Fruit fly (Drosophila melanogaster) whole organism, pupa: ENCODE measurements around the gene raw.

Source experiments
- CG10348 ChIP-seq: fragments of 200-800 bp; sonication (Bioruptor generic); IDR thresholded peaks from 2 replicates; pipeline ENCODE4 v1.3.6; 2022; ENCODE audit warnings: missing biosample characterization, missing genetic modification characterization
- CG12605 ChIP-seq: fragments of 200-800 bp; sonication (Bioruptor generic); IDR thresholded peaks from 2 replicates; pipeline ENCODE4 v1.3.6; 2022; ENCODE audit warnings: missing biosample characterization, missing genetic modification characterization
- CG13204 ChIP-seq: fragments of 200-800 bp; sonication (Bioruptor generic); optimal IDR thresholded peaks from 2 replicates; lab custom pipeline; 2018; ENCODE audit warnings: missing biosample characterization, mild to moderate bottlenecking, missing genetic modification characterization, moderate library complexity
- CG14655 ChIP-seq: fragments of 200-800 bp; sonication (Bioruptor generic); optimal IDR thresholded peaks from 3 replicates; lab custom pipeline; 2017; ENCODE audit warnings: mild to moderate bottlenecking, missing biosample characterization, missing genetic modification reagents, missing genetic modification characterization
- CG15710 ChIP-seq: fragments of 200-800 bp; sonication (Bioruptor generic); optimal IDR thresholded peaks from 2 replicates; lab custom pipeline; 2018; ENCODE audit warnings: missing biosample characterization, mild to moderate bottlenecking, missing genetic modification characterization, moderate library complexity
- CG17806 ChIP-seq: fragments of 200-800 bp; sonication (Bioruptor generic); optimal IDR thresholded peaks from 2 replicates; lab custom pipeline; 2018; ENCODE audit warnings: missing biosample characterization, mild to moderate bottlenecking, missing genetic modification characterization, moderate library complexity
- CG32121 ChIP-seq: fragments of 200-800 bp; sonication (Bioruptor generic); IDR thresholded peaks from 2 replicates; pipeline ENCODE4 v1.3.6; 2022; ENCODE audit warnings: missing biosample characterization, missing genetic modification characterization
- CG34367 ChIP-seq: fragments of 200-800 bp; sonication (Bioruptor generic); optimal IDR thresholded peaks from 2 replicates; lab custom pipeline; 2018; ENCODE audit warnings: missing biosample characterization, mild to moderate bottlenecking, missing genetic modification characterization
- CG4496 ChIP-seq: fragments of 200-800 bp; sonication (Bioruptor generic); IDR thresholded peaks from 3 replicates; pipeline ENCODE4 v1.3.6; 2022; ENCODE audit warnings: missing biosample characterization, missing genetic modification characterization
- CG8159 ChIP-seq: fragments of 200-800 bp; sonication (Bioruptor generic); optimal IDR thresholded peaks from 3 replicates; lab custom pipeline; 2018; ENCODE audit warnings: missing biosample characterization, mild to moderate bottlenecking, missing genetic modification characterization, moderate library complexity
- CG8301 ChIP-seq: fragments of 200-800 bp; sonication (Bioruptor generic); optimal IDR thresholded peaks from 2 replicates; lab custom pipeline; 2018; ENCODE audit warnings: missing biosample characterization, mild to moderate bottlenecking, missing genetic modification characterization
- CG9948 ChIP-seq: fragments of 200-800 bp; sonication (Bioruptor generic); optimal IDR thresholded peaks from 2 replicates; lab custom pipeline; 2018; ENCODE audit warnings: missing biosample characterization, mild to moderate bottlenecking, missing genetic modification characterization, moderate library complexity
- D1 ChIP-seq: fragments of 200-800 bp; sonication (Bioruptor generic); optimal IDR thresholded peaks from 2 replicates; lab custom pipeline; 2018; ENCODE audit warnings: missing biosample characterization, mild to moderate bottlenecking, missing genetic modification characterization, moderate library complexity
- EcR ChIP-seq: fragments of 200-800 bp; sonication (Bioruptor generic); optimal IDR thresholded peaks from 3 replicates; lab custom pipeline; 2019; ENCODE audit warnings: missing biosample characterization, missing genetic modification characterization, mild to moderate bottlenecking, moderate library complexity, missing genetic modification reagents
- Ets98B ChIP-seq: fragments of 200-800 bp; sonication (Bioruptor generic); IDR thresholded peaks from 2 replicates; pipeline ENCODE4 v1.3.6; 2022; ENCODE audit warnings: missing biosample characterization, missing genetic modification characterization
- Pif1A ChIP-seq: fragments of 200-800 bp; sonication (Bioruptor generic); optimal IDR thresholded peaks from 3 replicates; lab custom pipeline; 2016; ENCODE audit warnings: missing biosample characterization, missing genetic modification characterization
- Pif1B ChIP-seq: fragments of 200-800 bp; sonication (Bioruptor generic); optimal IDR thresholded peaks from 3 replicates; lab custom pipeline; 2016; ENCODE audit warnings: missing biosample characterization, missing genetic modification characterization
- Snoo ChIP-seq: fragments of 200-800 bp; sonication (Bioruptor generic); optimal IDR thresholded peaks from 3 replicates; lab custom pipeline; 2017; ENCODE audit warnings: missing biosample characterization, mild to moderate bottlenecking, missing genetic modification characterization, inconsistent platforms
- fd96Ca ChIP-seq: fragments of 200-800 bp; sonication (Bioruptor generic); IDR thresholded peaks from 3 replicates; pipeline ENCODE4 v1.3.6; 2022; ENCODE audit warnings: missing biosample characterization, missing genetic modification characterization
- gl ChIP-seq: fragments of 200-800 bp; sonication (Bioruptor generic); optimal IDR thresholded peaks from 2 replicates; lab custom pipeline; 2018; ENCODE audit warnings: missing biosample characterization, mild to moderate bottlenecking, missing genetic modification characterization
- rn ChIP-seq: fragments of 200-800 bp; sonication (Bioruptor generic); IDR thresholded peaks from 2 replicates; pipeline ENCODE4 v1.3.6; 2022; ENCODE audit warnings: missing biosample characterization, missing genetic modification characterization

raw gene

DNA sequence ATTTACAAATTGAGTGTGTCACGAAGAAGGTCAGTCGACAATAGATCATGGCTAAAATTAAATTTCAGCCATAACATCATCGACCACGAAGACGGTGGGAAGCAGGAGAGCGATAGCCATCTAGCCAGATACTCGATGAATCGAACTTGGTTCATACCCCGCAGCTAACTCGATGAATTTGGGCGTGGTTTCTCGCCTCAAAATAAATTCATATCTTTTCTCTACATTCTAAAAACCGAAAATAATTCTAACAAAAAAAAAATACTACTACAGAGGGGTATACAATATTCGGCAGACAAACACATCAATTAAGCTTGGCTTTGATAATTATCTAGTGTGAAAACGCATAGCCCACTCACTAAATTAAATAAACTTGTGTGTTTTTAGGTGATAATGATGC is 7.8 kb downstream of the raw start:
- peak; percentile 6 for TF ChIP-seq CG9948 (tag; lab: Kevin White, UChicago)
- 0 out of 2 replicates have a peak, but pooled peaks have one; percentile 27 for TF ChIP-seq Ets98B (GFP tag; lab: Robert Waterston, UW)
- TF ChIP-seq Pif1A, result peak; percentile 7
- TF ChIP-seq CG17806 (tag; lab: Kevin White, UChicago), result no peak
- TF ChIP-seq EcR, result no peak
- no peak for TF ChIP-seq rn
- no peak for TF ChIP-seq CG12605
- TF ChIP-seq, all 21 proteins: peak for 3

DNA sequence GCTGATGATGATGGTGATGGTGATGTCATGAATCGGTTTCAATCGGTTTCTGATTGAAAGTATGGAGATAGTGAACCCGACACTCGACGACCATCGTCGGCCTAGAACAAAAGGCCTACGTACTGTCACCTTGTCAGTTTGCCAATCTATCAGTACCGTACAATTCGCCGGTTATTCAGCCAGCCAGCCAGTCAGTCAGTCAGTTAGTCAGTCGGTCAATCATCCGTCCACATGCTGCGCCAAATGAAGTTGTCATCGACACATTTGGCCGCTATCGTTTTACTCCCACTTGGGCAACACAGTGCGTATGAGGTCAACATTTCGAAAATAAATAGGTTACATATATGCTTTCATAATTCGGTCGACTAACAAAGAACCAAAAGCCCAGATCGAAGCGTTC is 19.4 kb downstream of the raw start:
- TF ChIP-seq Ets98B (GFP tag; lab: Robert Waterston, UW) (no peak), CG15710 (tag; lab: Kevin White, UChicago) (no peak), CG13204 (GFP tag; lab: Kevin White, UChicago) (no peak), EcR (no peak), CG10348 (no peak), CG8301 (no peak), gl (tag; lab: Kevin White, UChicago) (no peak), CG32121 (GFP tag; lab: Robert Waterston, UW) (no peak), CG8159 (tag; lab: Kevin White, UChicago) (no peak), Snoo (tag; lab: Kevin White, UChicago) (no peak), Pif1A (no peak), CG17806 (tag; lab: Kevin White, UChicago) (no peak), fd96Ca (GFP tag; lab: Robert Waterston, UW) (no peak), D1 (tag; lab: Kevin White, UChicago) (no peak), CG14655 (GFP tag; lab: Kevin White, UChicago) (no peak), CG34367 (no peak), CG9948 (tag; lab: Kevin White, UChicago) (no peak), rn (no peak), CG12605 (no peak), CG4496 (GFP tag; lab: Robert Waterston, UW) (no peak)

DNA sequence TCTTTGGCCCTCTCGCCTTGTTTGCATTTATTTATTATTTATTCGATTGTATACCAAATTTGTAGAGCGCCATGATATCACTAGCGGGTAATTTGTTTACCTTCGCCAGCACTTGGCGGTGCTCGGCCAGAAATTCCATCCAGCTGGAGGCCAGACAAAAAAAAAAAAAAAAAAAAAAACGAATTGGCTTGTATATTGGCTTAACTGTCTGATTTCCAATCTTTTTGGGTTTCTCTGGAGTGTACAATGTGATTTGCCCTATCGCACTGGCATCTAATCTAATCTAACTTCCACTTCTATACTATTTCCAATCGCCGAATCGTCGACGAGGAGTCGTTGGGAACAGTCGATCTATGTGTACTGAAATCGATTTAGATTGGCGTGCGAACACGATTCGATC is 20.7 kb downstream of the raw start:
- TF ChIP-seq gl (tag; lab: Kevin White, UChicago), result no peak
- no peak for TF ChIP-seq CG17806 (tag; lab: Kevin White, UChicago)
- no peak for TF ChIP-seq CG15710 (tag; lab: Kevin White, UChicago)
- TF ChIP-seq Ets98B (GFP tag; lab: Robert Waterston, UW), result no peak
- TF ChIP-seq CG10348, result no peak
- no peak for TF ChIP-seq CG4496 (GFP tag; lab: Robert Waterston, UW)
- TF ChIP-seq CG8159 (tag; lab: Kevin White, UChicago), result no peak
- TF ChIP-seq CG32121 (GFP tag; lab: Robert Waterston, UW), result no peak
- TF ChIP-seq D1 (tag; lab: Kevin White, UChicago), result no peak
- no peak for TF ChIP-seq fd96Ca (GFP tag; lab: Robert Waterston, UW)
- TF ChIP-seq Pif1A, result no peak
- no peak for TF ChIP-seq CG14655 (GFP tag; lab: Kevin White, UChicago)
- no peak for TF ChIP-seq CG12605
- no peak for TF ChIP-seq Pif1B (GFP tag; lab: Kevin White, UChicago)
- no peak for TF ChIP-seq Snoo (tag; lab: Kevin White, UChicago)

DNA sequence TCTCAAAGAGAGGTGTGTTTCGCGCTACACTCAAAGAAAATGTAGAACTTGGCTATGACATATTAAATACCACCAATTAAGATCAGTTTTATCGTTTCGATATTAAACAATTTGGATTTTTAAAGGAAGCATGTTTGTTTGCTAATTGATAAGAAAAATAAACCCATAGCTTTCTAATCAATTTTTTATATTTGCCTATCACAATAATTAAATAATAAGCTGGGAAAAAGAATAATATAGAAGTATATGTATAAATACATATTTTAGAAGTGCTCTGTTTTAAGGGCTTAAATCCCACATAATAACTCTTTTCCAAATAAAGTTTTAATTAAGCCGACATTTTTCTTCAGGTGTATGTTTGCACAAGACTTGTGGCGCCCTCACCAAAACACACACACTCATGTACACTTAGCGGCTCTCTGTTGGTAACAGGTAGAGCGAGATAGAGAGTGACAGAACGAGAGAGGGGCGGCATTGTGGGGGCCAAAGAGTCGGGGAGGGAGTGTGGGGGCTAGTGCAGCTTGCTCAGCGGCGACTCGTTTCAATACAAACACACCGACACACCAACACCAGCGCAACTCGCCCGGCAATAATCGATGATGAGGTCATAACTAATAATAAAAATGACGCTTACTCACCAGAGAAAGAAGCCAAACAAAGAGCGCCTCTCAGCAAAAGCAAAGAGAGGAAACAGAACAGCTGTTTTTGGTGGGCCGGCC is 22.7 kb downstream of the raw start:
- peak; percentile 76 for TF ChIP-seq CG32121 (GFP tag; lab: Robert Waterston, UW)
- TF ChIP-seq Snoo (tag; lab: Kevin White, UChicago), result peak; percentile 84
- TF ChIP-seq CG8301, result peak; percentile 93
- TF ChIP-seq CG4496 (GFP tag; lab: Robert Waterston, UW), result peak; percentile 77; the same call in 2 of the 3 replicates
- TF ChIP-seq CG14655 (GFP tag; lab: Kevin White, UChicago), result peak; percentile 95
- peak; percentile 78 for TF ChIP-seq Pif1B (GFP tag; lab: Kevin White, UChicago)
- TF ChIP-seq CG8159 (tag; lab: Kevin White, UChicago), result peak; percentile 94
- TF ChIP-seq Pif1A, result peak; percentile 72
- peak; percentile 95 for TF ChIP-seq D1 (tag; lab: Kevin White, UChicago)
- peak; percentile 37 for TF ChIP-seq gl (tag; lab: Kevin White, UChicago)
- peak; percentile 78 for TF ChIP-seq CG12605
- TF ChIP-seq rn, result peak; percentile 55; the same call in 1 of the 2 replicates
- peak; percentile 76 for TF ChIP-seq Ets98B (GFP tag; lab: Robert Waterston, UW)
- peak; percentile 49 for TF ChIP-seq CG13204 (GFP tag; lab: Kevin White, UChicago)
- TF ChIP-seq CG10348, result peak; percentile 45; the same call in 1 of the 2 replicates
- peak; percentile 84 for TF ChIP-seq CG34367
- TF ChIP-seq CG15710 (tag; lab: Kevin White, UChicago), result peak; percentile 93
- peak; percentile 80; the same call in 2 of the 3 replicates for TF ChIP-seq fd96Ca (GFP tag; lab: Robert Waterston, UW)
- TF ChIP-seq EcR, result peak; percentile 84
- peak; percentile 93 for TF ChIP-seq CG9948 (tag; lab: Kevin White, UChicago)
- peak; percentile 87 for TF ChIP-seq CG17806 (tag; lab: Kevin White, UChicago)

DNA sequence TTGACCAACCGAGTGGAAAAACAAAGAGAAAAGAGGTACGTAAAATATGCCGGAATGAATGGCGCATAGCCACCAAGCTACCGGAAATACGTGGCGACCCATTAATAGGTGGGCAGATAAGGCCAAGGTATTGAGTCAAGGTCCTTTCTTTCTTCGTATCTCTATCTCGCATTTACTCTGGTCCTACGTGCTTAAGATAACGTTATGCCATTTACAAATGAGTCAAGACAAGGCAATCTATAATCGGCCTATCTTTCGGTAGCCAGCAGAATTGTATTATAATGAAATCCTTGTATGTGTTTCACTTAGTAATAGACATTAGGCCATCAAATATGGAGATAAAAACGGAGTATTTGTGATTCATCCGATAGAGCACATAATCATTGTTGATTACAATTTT is 24.1 kb downstream of the raw start:
- no peak for TF ChIP-seq CG10348
- TF ChIP-seq CG8301, result no peak
- TF ChIP-seq CG32121 (GFP tag; lab: Robert Waterston, UW), result no peak
- no peak for TF ChIP-seq Pif1A
- peak; percentile 3 for TF ChIP-seq EcR
- TF ChIP-seq, all 21 proteins: peak for 1

DNA sequence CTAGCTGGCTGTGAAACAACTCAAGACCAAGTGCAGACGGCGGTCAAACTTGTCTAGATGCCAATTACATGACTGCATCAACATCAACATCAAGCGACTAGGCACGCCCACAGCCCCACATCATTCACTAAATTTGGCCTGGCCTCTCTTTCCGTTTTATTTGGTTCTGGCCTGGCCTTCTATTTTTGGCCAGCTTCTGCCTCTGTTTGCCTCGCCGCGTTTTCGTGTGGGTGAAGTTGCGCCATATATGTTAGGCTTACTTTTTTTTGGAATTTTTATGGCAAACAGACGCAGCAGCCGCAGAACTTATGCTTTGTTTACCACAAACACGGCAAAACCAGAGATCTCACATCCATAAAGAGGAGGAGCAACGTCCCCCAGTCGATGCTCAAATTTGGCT is 25.0 kb downstream of the raw start:
- no peak for TF ChIP-seq D1 (tag; lab: Kevin White, UChicago)
- TF ChIP-seq CG32121 (GFP tag; lab: Robert Waterston, UW), result no peak
- TF ChIP-seq CG9948 (tag; lab: Kevin White, UChicago), result no peak
- TF ChIP-seq CG14655 (GFP tag; lab: Kevin White, UChicago), result no peak
- TF ChIP-seq rn, result no peak
- no peak for TF ChIP-seq CG13204 (GFP tag; lab: Kevin White, UChicago)
- no peak for TF ChIP-seq CG15710 (tag; lab: Kevin White, UChicago)
- no peak for TF ChIP-seq Pif1B (GFP tag; lab: Kevin White, UChicago)
- TF ChIP-seq EcR, result no peak
- no peak for TF ChIP-seq CG34367
- TF ChIP-seq, all 21 proteins: peak for 0
